Fruit fly (Drosophila melanogaster) Kc167 (cell line): ENCODE measurements around the gene CG43318.

Source experiments
- h ChIP-seq: fragments of >200 bp; optimal IDR thresholded peaks from 3 replicates; lab custom pipeline; 2018; ENCODE audit warnings: missing external identifiers
- insv ChIP-seq: fragments of >200 bp; optimal IDR thresholded peaks from 3 replicates; lab custom pipeline; 2018; ENCODE audit warnings: missing external identifiers
- psq ChIP-seq: fragments of >200 bp; optimal IDR thresholded peaks from 2 replicates; lab custom pipeline; 2017; ENCODE audit warnings: missing external identifiers

dm6 chr3R:15786538-15786937 lies 46.7 kb downstream of the CG43318 start, which contains the start of gene CG9590:
- TF ChIP-seq psq (lab: Kevin White, UChicago) (no peak), h (no peak), insv (lab: Kevin White, UChicago) (no peak)
